Worm (Caenorhabditis elegans): ENCODE results near the gene sym-1.

Gene sym-1

ce11 chrX:14633679-14634078, 52.3 kb downstream of the sym-1 start (continued):
- TF ChIP-seq lin-26 (GFP tag; IDR thresholded peaks at IDR 0.05) (no peak), madf-6 (GFP tag; IDR thresholded peaks at IDR 0.05) (no peak)

Measured in whole organism, young adult.